Fruit fly (Drosophila melanogaster) whole organism, embryonic: ENCODE measurements around the gene CG18581.

ENCODE experiments used
- Antp ChIP-seq: fragments of 200-800 bp; sonication (Bioruptor generic); optimal IDR thresholded peaks from 3 replicates; lab custom pipeline; 2016; ENCODE audit warnings: missing biosample characterization, missing genetic modification characterization
- BEAF-32 ChIP-seq: fragments of 200-800 bp; sonication (Bioruptor generic); optimal IDR thresholded peaks from 3 replicates; lab custom pipeline; 2017; ENCODE audit warnings: missing biosample characterization, missing genetic modification characterization, mild to moderate bottlenecking, moderate library complexity, missing genetic modification reagents
- BtbVII ChIP-seq: fragments of 200-800 bp; sonication (Bioruptor generic); optimal IDR thresholded peaks from 3 replicates; lab custom pipeline; 2017; ENCODE audit warnings: missing biosample characterization, mild to moderate bottlenecking, missing genetic modification characterization
- Bteb2 ChIP-seq: fragments of 200-800 bp; sonication (Bioruptor generic); optimal IDR thresholded peaks from 2 replicates; lab custom pipeline; 2016; ENCODE audit warnings: missing biosample characterization, missing genetic modification characterization
- CG11093 ChIP-seq: fragments of 200-800 bp; sonication (Bioruptor generic); IDR thresholded peaks from 3 replicates; pipeline ENCODE4 v1.3.6; 2022; ENCODE audit warnings: missing biosample characterization, missing genetic modification characterization
- CG11456 ChIP-seq: fragments of 200-800 bp; sonication (Bioruptor generic); IDR thresholded peaks from 3 replicates; pipeline ENCODE4 v1.3.6; 2022; ENCODE audit warnings: missing biosample characterization, missing genetic modification characterization
- CG11504 ChIP-seq: fragments of 200-800 bp; sonication (Bioruptor generic); optimal IDR thresholded peaks from 3 replicates; lab custom pipeline; 2019; ENCODE audit warnings: missing biosample characterization, mild to moderate bottlenecking, missing genetic modification characterization, moderate library complexity
- CG12155 ChIP-seq: fragments of 200-800 bp; sonication (Bioruptor generic); optimal IDR thresholded peaks from 3 replicates; lab custom pipeline; 2016; ENCODE audit warnings: missing biosample characterization, missing genetic modification characterization
- CG12391 ChIP-seq: fragments of 200-800 bp; sonication (Bioruptor generic); optimal IDR thresholded peaks from 3 replicates; lab custom pipeline; 2018; ENCODE audit warnings: missing biosample characterization, mild to moderate bottlenecking, missing genetic modification characterization, moderate library complexity
- CG13287 ChIP-seq: fragments of 200-800 bp; sonication (Bioruptor generic); IDR thresholded peaks from 2 replicates; pipeline ENCODE4 v1.3.6; 2022; ENCODE audit warnings: missing biosample characterization, missing genetic modification characterization; ENCODE audit not compliant: partially characterized antibody
- CG13424 ChIP-seq: fragments of 200-800 bp; sonication (Bioruptor generic); optimal IDR thresholded peaks from 2 replicates; lab custom pipeline; 2019; ENCODE audit warnings: missing biosample characterization, mild to moderate bottlenecking, missing genetic modification characterization, moderate library complexity
- CG14050 ChIP-seq: fragments of 200-800 bp; sonication (Bioruptor generic); IDR thresholded peaks from 3 replicates; pipeline ENCODE4 v1.3.6; 2022; ENCODE audit warnings: missing biosample characterization, missing genetic modification characterization
- CG14965 ChIP-seq: fragments of 200-800 bp; sonication (Bioruptor generic); optimal IDR thresholded peaks from 2 replicates; lab custom pipeline; 2016; ENCODE audit warnings: missing biosample characterization, missing genetic modification characterization, borderline replicate concordance
- CG15696 ChIP-seq: fragments of 200-800 bp; sonication (Bioruptor generic); optimal IDR thresholded peaks from 2 replicates; lab custom pipeline; 2019; ENCODE audit warnings: missing biosample characterization, mild to moderate bottlenecking, missing genetic modification characterization, moderate library complexity
- CG16815 ChIP-seq: fragments of 200-800 bp; sonication (Bioruptor generic); optimal IDR thresholded peaks from 3 replicates; lab custom pipeline; 2017; ENCODE audit warnings: missing biosample characterization, mild to moderate bottlenecking, missing genetic modification characterization
- CG17802 ChIP-seq: fragments of 200-800 bp; sonication (Bioruptor generic); optimal IDR thresholded peaks from 2 replicates; lab custom pipeline; 2018; ENCODE audit warnings: missing biosample characterization, mild to moderate bottlenecking, missing genetic modification characterization, moderate library complexity
- CG18011 ChIP-seq: fragments of 200-800 bp; sonication (Bioruptor generic); optimal IDR thresholded peaks from 2 replicates; lab custom pipeline; 2017; ENCODE audit warnings: missing biosample characterization, missing genetic modification characterization, mild to moderate bottlenecking, moderate library complexity, missing genotype
- CG2678 ChIP-seq: fragments of 200-800 bp; sonication (Bioruptor generic); optimal IDR thresholded peaks from 3 replicates; lab custom pipeline; 2019; ENCODE audit warnings: missing biosample characterization, mild to moderate bottlenecking, missing genetic modification characterization, moderate library complexity
- CG3726 ChIP-seq: fragments of 200-800 bp; sonication (Bioruptor generic); IDR thresholded peaks from 3 replicates; pipeline ENCODE4, ENCODE4 v1.3.6; 2022; ENCODE audit warnings: missing biosample characterization, missing genetic modification characterization
- CG6254 ChIP-seq: fragments of 200-800 bp; sonication (Bioruptor generic); optimal IDR thresholded peaks from 3 replicates; lab custom pipeline; 2017; ENCODE audit warnings: mild to moderate bottlenecking, missing biosample characterization, missing genetic modification reagents, missing genetic modification characterization
- Dad ChIP-seq: fragments of 200-800 bp; sonication (Bioruptor generic); optimal IDR thresholded peaks from 3 replicates; lab custom pipeline; 2016; ENCODE audit warnings: missing biosample characterization, missing genetic modification characterization
- Deaf1 ChIP-seq: fragments of 200-800 bp; optimal IDR thresholded peaks from 3 replicates; lab custom pipeline; 2019; ENCODE audit warnings: missing biosample characterization, mild to moderate bottlenecking, missing genetic modification characterization, moderate library complexity
- GATAe ChIP-seq: fragments of 200-800 bp; sonication (Bioruptor generic); conservative IDR thresholded peaks from 2 replicates; pipeline ENCODE4 v1.3.6; 2022; ENCODE audit warnings: missing biosample characterization, missing genetic modification characterization
- HLH3B ChIP-seq: fragments of 200-800 bp; sonication (Bioruptor generic); IDR thresholded peaks from 2 replicates; pipeline ENCODE4 v1.3.6; 2022; ENCODE audit warnings: missing biosample characterization, missing genetic modification characterization
- HLH54F ChIP-seq: fragments of 200-800 bp; sonication (Bioruptor generic); optimal IDR thresholded peaks from 3 replicates; lab custom pipeline; 2016; ENCODE audit warnings: missing biosample characterization, missing genetic modification characterization
- Hmr ChIP-seq: fragments of 200-800 bp; sonication (Bioruptor generic); optimal IDR thresholded peaks from 3 replicates; lab custom pipeline; 2017; ENCODE audit warnings: mild to moderate bottlenecking, missing biosample characterization, missing genetic modification reagents, missing genetic modification characterization
- Hr51 ChIP-seq, 2 experiments: fragments of 200-800 bp; sonication (Bioruptor generic); optimal IDR thresholded peaks; 2 replicates in 1 of 2; 3 replicates in 1 of 2; lab custom pipeline; 2016 to 2018; ENCODE audit warnings: missing biosample characterization in 2 of 2, missing genetic modification characterization in 2 of 2, mild to moderate bottlenecking in 1 of 2, moderate library complexity in 1 of 2
- Lim3 ChIP-seq: fragments of 200-800 bp; sonication (Bioruptor generic); IDR thresholded peaks from 2 replicates; pipeline ENCODE4 v1.3.6; 2022; ENCODE audit warnings: missing biosample characterization, missing genetic modification characterization
- Med ChIP-seq: fragments of 200-800 bp; sonication (Bioruptor generic); peaks from one replicate; lab custom pipeline; 2016; ENCODE audit warnings: missing biosample characterization, missing genetic modification characterization, mild to moderate bottlenecking, inconsistent platforms, moderate library complexity
- Oaz ChIP-seq: fragments of 200-800 bp; sonication (Bioruptor generic); IDR thresholded peaks from 2 replicates; pipeline ENCODE4 v1.3.6; 2022; ENCODE audit warnings: missing biosample characterization, missing genetic modification characterization
- Optix ChIP-seq: fragments of 200-800 bp; sonication (Bioruptor generic); IDR thresholded peaks from 3 replicates; pipeline ENCODE4 v1.3.6; 2022; ENCODE audit warnings: missing biosample characterization, missing genetic modification characterization
- Rfx ChIP-seq: fragments of 200-800 bp; sonication (Bioruptor generic); IDR thresholded peaks from 2 replicates; pipeline ENCODE4 v1.3.6; 2022; ENCODE audit warnings: missing biosample characterization, missing genetic modification characterization
- Sox100B ChIP-seq: fragments of 200-800 bp; sonication (Bioruptor generic); optimal IDR thresholded peaks from 3 replicates; lab custom pipeline; 2018; ENCODE audit warnings: missing biosample characterization, mild to moderate bottlenecking, missing genetic modification characterization
- al ChIP-seq: fragments of 200-800 bp; sonication (Bioruptor generic); IDR thresholded peaks from 2 replicates; pipeline ENCODE4 v1.3.6; 2022; ENCODE audit warnings: missing biosample characterization, missing genetic modification characterization
- cg ChIP-seq: fragments of 200-800 bp; sonication (Bioruptor generic); optimal IDR thresholded peaks from 3 replicates; lab custom pipeline; 2019; ENCODE audit warnings: missing biosample characterization, mild to moderate bottlenecking, missing genetic modification characterization, moderate library complexity
- fd64A ChIP-seq: fragments of 200-800 bp; sonication (Bioruptor generic); optimal IDR thresholded peaks from 3 replicates; lab custom pipeline; 2018; ENCODE audit warnings: missing biosample characterization, mild to moderate bottlenecking, missing genetic modification characterization
- fd96Cb ChIP-seq: fragments of 200-800 bp; sonication (Bioruptor generic); optimal IDR thresholded peaks from 2 replicates; lab custom pipeline; 2018; ENCODE audit warnings: missing biosample characterization, mild to moderate bottlenecking, missing genetic modification characterization, moderate library complexity
- jing ChIP-seq: fragments of 200-800 bp; sonication (Bioruptor generic); optimal IDR thresholded peaks from 2 replicates; lab custom pipeline; 2018; ENCODE audit warnings: missing biosample characterization, mild to moderate bottlenecking, missing genetic modification characterization
- jumu ChIP-seq: fragments of 200-800 bp; sonication (Bioruptor generic); optimal IDR thresholded peaks from 3 replicates; lab custom pipeline; 2016; ENCODE audit warnings: missing biosample characterization, missing genetic modification characterization
- ken ChIP-seq: fragments of 200-800 bp; sonication (Bioruptor generic); IDR thresholded peaks from 3 replicates; pipeline ENCODE4 v1.3.6; 2022; ENCODE audit warnings: missing biosample characterization, missing genetic modification characterization
- oc ChIP-seq: fragments of 200-800 bp; sonication (Bioruptor generic); optimal IDR thresholded peaks from 2 replicates; lab custom pipeline; 2018; ENCODE audit warnings: missing biosample characterization, mild to moderate bottlenecking, missing genetic modification characterization, moderate library complexity
- org-1 ChIP-seq: fragments of 200-800 bp; sonication (Bioruptor generic); optimal IDR thresholded peaks from 2 replicates; lab custom pipeline; 2017; ENCODE audit warnings: missing biosample characterization, missing genetic modification characterization
- psq ChIP-seq: fragments of 200-800 bp; sonication (Bioruptor generic); optimal IDR thresholded peaks from 2 replicates; lab custom pipeline; 2017; ENCODE audit warnings: missing biosample characterization, missing genetic modification characterization
- pum ChIP-seq: fragments of 200-800 bp; sonication (Bioruptor generic); optimal IDR thresholded peaks from 2 replicates; lab custom pipeline; 2016; ENCODE audit warnings: missing biosample characterization, missing genetic modification characterization
- sd ChIP-seq: fragments of 200-800 bp; sonication (Bioruptor generic); optimal IDR thresholded peaks from 3 replicates; lab custom pipeline; 2018; ENCODE audit warnings: missing biosample characterization, mild to moderate bottlenecking, missing genetic modification characterization, moderate library complexity
- slp2 ChIP-seq: fragments of 200-800 bp; sonication (Bioruptor generic); optimal IDR thresholded peaks from 2 replicates; lab custom pipeline; 2016; ENCODE audit warnings: missing biosample characterization, missing genetic modification characterization
- tap ChIP-seq: fragments of 200-800 bp; optimal IDR thresholded peaks from 3 replicates; lab custom pipeline; 2019; ENCODE audit warnings: missing biosample characterization, mild to moderate bottlenecking, missing genetic modification characterization, moderate library complexity
- vnd ChIP-seq: fragments of 200-800 bp; sonication (Bioruptor generic); IDR thresholded peaks from 3 replicates; pipeline ENCODE4 v1.3.6; 2022; ENCODE audit warnings: missing biosample characterization, missing genetic modification characterization; ENCODE audit not compliant: partially characterized antibody
- z ChIP-seq: fragments of 200-800 bp; sonication (Bioruptor generic); IDR thresholded peaks from 3 replicates; pipeline ENCODE4 v1.3.6; 2022; ENCODE audit warnings: missing biosample characterization, missing genetic modification characterization

CG18581 gene

DNA sequence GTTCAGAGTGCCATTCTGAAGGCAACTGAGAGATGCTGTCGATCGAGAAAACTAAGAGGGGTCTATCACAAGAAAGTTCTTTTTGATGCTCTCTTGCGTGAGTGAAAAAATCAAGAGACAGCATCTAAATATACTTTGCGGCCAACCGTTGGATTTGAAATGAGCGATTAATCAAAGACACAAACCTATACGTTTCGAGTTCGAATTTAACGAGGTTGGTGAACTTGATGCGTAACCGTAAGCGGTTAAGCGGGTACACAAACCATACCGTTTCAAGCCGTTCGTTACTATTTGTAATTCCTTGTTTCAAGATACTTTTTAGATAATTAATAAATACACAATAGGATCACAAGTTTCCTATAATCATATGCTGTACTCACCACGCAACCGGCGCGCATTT is 22.1 kb upstream of the CG18581 start (continued):
- TF ChIP-seq BEAF-32 (GFP tag; lab: Kevin White, UChicago) (peak; percentile 17), z (GFP tag; lab: Robert Waterston, UW) (peak; percentile 69; the same call in 1 of the 3 replicates), CG13287 (GFP tag; lab: Robert Waterston, UW) (peak; percentile 42), CG11504 (tag; lab: Kevin White, UChicago) (peak; percentile 71), CG16815 (no peak), Optix (no peak)
- TF ChIP-seq, all 482 proteins: peak for 29

DNA sequence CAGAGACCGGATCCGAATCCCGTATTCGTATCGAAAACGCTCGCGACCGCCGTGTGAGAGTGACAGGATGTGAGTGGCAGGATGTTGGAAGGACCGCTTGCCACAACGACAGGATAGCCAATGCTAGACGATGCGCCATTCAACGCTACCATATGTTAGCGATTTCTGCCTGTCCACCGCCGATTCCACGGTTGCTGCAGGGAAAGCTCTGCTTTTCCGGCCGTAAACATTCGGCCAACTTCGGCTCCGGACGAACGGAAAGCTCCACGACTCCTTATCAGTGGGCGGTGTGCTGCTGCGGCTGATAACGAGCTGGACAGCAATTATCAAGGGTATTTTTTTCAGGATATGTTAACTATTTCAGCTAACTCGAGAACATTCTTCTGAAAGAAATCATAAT is 14.9 kb upstream of the CG18581 start, which contains the start of gene Sytbeta:
Gene Sytbeta (minus strand): TSS at position 101 of the 400 bp plus-strand sequence.
- TF ChIP-seq CG17802 (no peak), vnd (GFP tag; lab: Robert Waterston, UW) (no peak), Antp (GFP tag; lab: Kevin White, UChicago) (no peak), tap (no peak), GATAe (GFP tag; lab: Robert Waterston, UW) (no peak), CG2678 (no peak), Lim3 (GFP tag; lab: Robert Waterston, UW) (no peak), Sox100B (GFP tag; lab: Kevin White, UChicago) (no peak), cg (GFP tag; lab: Kevin White, UChicago) (no peak), CG12391 (tag; lab: Kevin White, UChicago) (no peak), CG14050 (GFP tag; lab: Robert Waterston, UW) (no peak), HLH3B (no peak), CG13424 (tag; lab: Kevin White, UChicago) (no peak), Hr51 (GFP tag; optimal IDR thresholded peaks at IDR 0.05; lab: Kevin White, UChicago) (no peak), fd96Cb (tag; lab: Kevin White, UChicago) (no peak), org-1 (GFP tag; lab: Kevin White, UChicago) (no peak), oc (tag; lab: Kevin White, UChicago) (no peak), fd64A (GFP tag; lab: Kevin White, UChicago) (no peak), CG11093 (GFP tag; lab: Robert Waterston, UW) (0 out of 3 replicates have a peak, but pooled peaks have one; percentile 15), CG18011 (GFP tag; lab: Kevin White, UChicago) (no peak), CG14965 (GFP tag; lab: Kevin White, UChicago) (no peak), Med (GFP tag; lab: Kevin White, UChicago) (peak; percentile 62), pum (no peak), psq (GFP tag; lab: Kevin White, UChicago) (no peak), jing (GFP tag; lab: Kevin White, UChicago) (no peak), sd (tag; lab: Kevin White, UChicago) (no peak), Rfx (no peak), CG16815 (no peak), ken (0 out of 3 replicates have a peak, but pooled peaks have one; percentile 18), CG15696 (no peak), HLH54F (GFP tag; lab: Kevin White, UChicago) (no peak), slp2 (GFP tag; lab: Kevin White, UChicago) (no peak), BtbVII (GFP tag; lab: Kevin White, UChicago) (no peak), jumu (GFP tag; lab: Kevin White, UChicago) (no peak), Hmr (no peak), Dad (GFP tag; lab: Kevin White, UChicago) (no peak), CG3726 (0 out of 3 replicates have a peak, but pooled peaks have one; percentile 33), Oaz (GFP tag; lab: Robert Waterston, UW) (no peak), CG11456 (0 out of 3 replicates have a peak, but pooled peaks have one; percentile 5), al (GFP tag; lab: Robert Waterston, UW) (no peak), CG6254 (no peak), Bteb2 (no peak), CG12155 (GFP tag; lab: Kevin White, UChicago) (no peak), Deaf1 (peak; percentile 89)
